Worm (Caenorhabditis elegans) whole organism, L1 larva: ENCODE data around the gene fbxa-61.

Experiments used
- C04F5.9 ChIP-seq: sonication (generic microtip); optimal IDR thresholded peaks from 2 replicates; lab custom pipeline; 2016; ENCODE audit warnings: missing genetic modification characterization, missing compliant biosample characterization
- C16A3.4 ChIP-seq: fragments of 150-350 bp; optimal IDR thresholded peaks from 2 replicates; lab custom pipeline; 2014; ENCODE audit warnings: missing biosample characterization, missing genetic modification characterization
- C34B4.2 ChIP-seq: sonication (generic microtip); optimal IDR thresholded peaks from 2 replicates; lab custom pipeline; 2017; ENCODE audit warnings: mild to moderate bottlenecking, missing genetic modification characterization, missing compliant biosample characterization
- F16B12.6 ChIP-seq: fragments of 150-350 bp; optimal IDR thresholded peaks from 2 replicates; lab custom pipeline; 2014; ENCODE audit warnings: missing biosample characterization, missing genetic modification characterization
- aha-1 ChIP-seq: fragments of 150-350 bp; optimal IDR thresholded peaks from 2 replicates; lab custom pipeline; 2014; ENCODE audit warnings: missing biosample characterization, missing genetic modification characterization
- alr-1 ChIP-seq: fragments of 200-800 bp; sonication (Bioruptor generic); optimal IDR thresholded peaks from 2 replicates; lab custom pipeline; 2018; ENCODE audit warnings: borderline replicate concordance, mild to moderate bottlenecking, missing genetic modification characterization, missing compliant biosample characterization
- aly-2 ChIP-seq: fragments of 150-350 bp; optimal IDR thresholded peaks from 2 replicates; lab custom pipeline; 2014; ENCODE audit warnings: missing biosample characterization, missing genetic modification characterization
- blmp-1 ChIP-seq: fragments of 150-350 bp; optimal IDR thresholded peaks from 2 replicates; lab custom pipeline; 2014; ENCODE audit warnings: missing biosample characterization, missing genetic modification characterization
- ceh-63 ChIP-seq: fragments of 200-800 bp; sonication (Bioruptor generic); optimal IDR thresholded peaks from 2 replicates; lab custom pipeline; 2018; ENCODE audit warnings: mild to moderate bottlenecking, missing genetic modification characterization, missing compliant biosample characterization
- ceh-88 ChIP-seq: fragments of 200-800 bp; sonication (Bioruptor generic); IDR thresholded peaks from 2 replicates; pipeline ENCODE4 v1.3.6; 2022; ENCODE audit warnings: missing genetic modification characterization, missing compliant biosample characterization
- ces-1 ChIP-seq: fragments of 150-350 bp; optimal IDR thresholded peaks from 2 replicates; lab custom pipeline; 2014; ENCODE audit warnings: missing biosample characterization, missing genetic modification reagents, missing genetic modification characterization
- dpl-1 ChIP-seq, 3 experiments: fragments of 150-350 bp in 2 of 3; sonication (generic microtip) in 1 of 3; optimal IDR thresholded peaks; 2 replicates each; lab custom pipeline; 2014 to 2017; ENCODE audit warnings: missing biosample characterization in 3 of 3, missing genetic modification characterization in 3 of 3, missing genetic modification reagents in 3 of 3
- dsc-1 ChIP-seq: sonication (generic microtip); optimal IDR thresholded peaks from 2 replicates; lab custom pipeline; 2016; ENCODE audit warnings: mild to moderate bottlenecking, missing genetic modification characterization, missing compliant biosample characterization
- efl-1 ChIP-seq, 4 experiments: fragments of 150-350 bp; optimal IDR thresholded peaks in 3 of 4; peaks in 1 of 4; 1 replicate in 1 of 4; 2 replicates in 3 of 4; lab custom pipeline; 2014; ENCODE audit warnings: missing biosample characterization in 2 of 4, missing genetic modification characterization in 2 of 4, missing genetic modification reagents in 2 of 4
- egl-13 ChIP-seq: sonication (generic microtip); optimal IDR thresholded peaks from 2 replicates; lab custom pipeline; 2016; ENCODE audit warnings: missing genotype, missing genetic modification reagents, missing genetic modification characterization, missing compliant biosample characterization
- fkh-8 ChIP-seq: sonication (generic microtip); optimal IDR thresholded peaks from 2 replicates; lab custom pipeline; 2016; ENCODE audit warnings: mild to moderate bottlenecking, missing genetic modification characterization, missing compliant biosample characterization
- grh-1 ChIP-seq: fragments of 200-800 bp; sonication (Bioruptor generic); IDR thresholded peaks from 2 replicates; pipeline ENCODE4 v1.3.6; 2022; ENCODE audit warnings: missing genetic modification reagents, missing genetic modification characterization, missing compliant biosample characterization
- hlh-4 ChIP-seq: sonication (generic microtip); optimal IDR thresholded peaks from 2 replicates; lab custom pipeline; 2016; ENCODE audit warnings: mild to moderate bottlenecking, missing genetic modification characterization, missing compliant biosample characterization
- irx-1 ChIP-seq: sonication (generic microtip); optimal IDR thresholded peaks from 2 replicates; lab custom pipeline; 2016; ENCODE audit warnings: missing genetic modification characterization, missing compliant biosample characterization
- isw-1 ChIP-seq: fragments of 200-800 bp; sonication (Bioruptor generic); IDR thresholded peaks from 2 replicates; pipeline ENCODE4 v1.3.6; 2022; ENCODE audit warnings: missing genetic modification characterization, missing compliant biosample characterization
- jun-1 ChIP-seq: fragments of 150-350 bp; optimal IDR thresholded peaks from 2 replicates; lab custom pipeline; 2014; ENCODE audit warnings: missing biosample characterization, missing genetic modification reagents, missing genetic modification characterization
- lin-14 ChIP-seq: fragments of 200-800 bp; sonication (Bioruptor generic); optimal IDR thresholded peaks from 2 replicates; lab custom pipeline; 2018; ENCODE audit warnings: mild to moderate bottlenecking, missing genetic modification characterization, moderate library complexity, missing compliant biosample characterization
- lin-15B ChIP-seq: fragments of 150-350 bp; sonication (generic microtip); optimal IDR thresholded peaks from 3 replicates; lab custom pipeline; 2014; ENCODE audit warnings: missing biosample characterization, missing genetic modification characterization
- lir-3 ChIP-seq: sonication (generic microtip); optimal IDR thresholded peaks from 2 replicates; lab custom pipeline; 2016; ENCODE audit warnings: mild to moderate bottlenecking, missing genetic modification characterization, moderate library complexity, missing compliant biosample characterization; ENCODE audit not compliant: poor library complexity
- mab-9 ChIP-seq: fragments of 200-800 bp; sonication (Bioruptor generic); IDR thresholded peaks from 2 replicates; pipeline ENCODE4 v1.3.6; 2022; ENCODE audit warnings: missing genetic modification reagents, missing genetic modification characterization, missing compliant biosample characterization
- mdl-1 ChIP-seq, 2 experiments: fragments of 150-350 bp; optimal IDR thresholded peaks; 2 replicates each; lab custom pipeline; 2014 to 2017; ENCODE audit warnings: missing biosample characterization in 2 of 2, missing genetic modification characterization in 2 of 2, inconsistent platforms in 1 of 2
- mef-2 ChIP-seq: fragments of 150-350 bp; optimal IDR thresholded peaks from 2 replicates; lab custom pipeline; 2014; ENCODE audit warnings: missing biosample characterization, missing genetic modification characterization
- mep-1 ChIP-seq: fragments of 150-350 bp; optimal IDR thresholded peaks from 2 replicates; lab custom pipeline; 2014; ENCODE audit warnings: missing biosample characterization, missing genetic modification characterization
- nhr-11 ChIP-seq: fragments of 150-350 bp; optimal IDR thresholded peaks from 2 replicates; lab custom pipeline; 2014; ENCODE audit warnings: missing biosample characterization, missing genetic modification characterization
- nhr-19 ChIP-seq: fragments of 200-800 bp; sonication (Bioruptor generic); conservative IDR thresholded peaks from 2 replicates; pipeline ENCODE4 v1.3.6; 2022; ENCODE audit warnings: missing genetic modification characterization, missing compliant biosample characterization
- nhr-20 ChIP-seq: sonication (generic microtip); optimal IDR thresholded peaks from 2 replicates; lab custom pipeline; 2016; ENCODE audit warnings: mild to moderate bottlenecking, missing genetic modification characterization, missing compliant biosample characterization
- nhr-237 ChIP-seq: fragments of 150-350 bp; optimal IDR thresholded peaks from 2 replicates; lab custom pipeline; 2014; ENCODE audit warnings: missing biosample characterization, missing genetic modification characterization
- nhr-28 ChIP-seq: fragments of 150-350 bp; optimal IDR thresholded peaks from 2 replicates; lab custom pipeline; 2014; ENCODE audit warnings: missing biosample characterization, missing genetic modification characterization
- nhr-71 ChIP-seq: sonication (generic microtip); optimal IDR thresholded peaks from 2 replicates; lab custom pipeline; 2016; ENCODE audit warnings: mild to moderate bottlenecking, missing genetic modification characterization, moderate library complexity, missing compliant biosample characterization
- nhr-77 ChIP-seq: fragments of 150-350 bp; optimal IDR thresholded peaks from 2 replicates; lab custom pipeline; 2014; ENCODE audit warnings: missing biosample characterization, missing genetic modification characterization
- nhr-84 ChIP-seq: sonication (generic microtip); optimal IDR thresholded peaks from 2 replicates; lab custom pipeline; 2017; ENCODE audit warnings: missing biosample characterization, missing genetic modification characterization
- nhr-85 ChIP-seq: sonication (generic microtip); peaks from one replicate; lab custom pipeline; 2016; ENCODE audit warnings: missing genetic modification characterization, inconsistent platforms, missing compliant biosample characterization
- pqm-1 ChIP-seq: sonication (generic microtip); optimal IDR thresholded peaks from 3 replicates; lab custom pipeline; 2017; ENCODE audit warnings: missing biosample characterization, missing genetic modification characterization
- skn-1 ChIP-seq: fragments of 150-350 bp; optimal IDR thresholded peaks from 2 replicates; lab custom pipeline; 2014; ENCODE audit warnings: missing biosample characterization, missing genetic modification characterization
- snpc-4 ChIP-seq: fragments of 150-350 bp; optimal IDR thresholded peaks from 2 replicates; lab custom pipeline; 2014; ENCODE audit warnings: missing biosample characterization, missing genetic modification characterization
- snu-23 ChIP-seq: sonication (generic microtip); optimal IDR thresholded peaks from 2 replicates; lab custom pipeline; 2016; ENCODE audit warnings: missing genetic modification characterization, missing compliant biosample characterization
- sox-4 ChIP-seq: sonication (generic microtip); optimal IDR thresholded peaks from 2 replicates; lab custom pipeline; 2016; ENCODE audit warnings: missing genetic modification characterization, missing compliant biosample characterization
- sptf-1 ChIP-seq: fragments of 150-350 bp; optimal IDR thresholded peaks from 2 replicates; lab custom pipeline; 2014; ENCODE audit warnings: missing biosample characterization, missing genetic modification characterization
- sup-37 ChIP-seq: fragments of 200-800 bp; sonication (Bioruptor generic); optimal IDR thresholded peaks from 2 replicates; lab custom pipeline; 2018; ENCODE audit warnings: mild to moderate bottlenecking, missing genetic modification characterization, missing compliant biosample characterization
- swsn-7 ChIP-seq: sonication (generic microtip); optimal IDR thresholded peaks from 2 replicates; lab custom pipeline; 2016; ENCODE audit warnings: missing genetic modification characterization, missing compliant biosample characterization
- tlp-1 ChIP-seq: fragments of 150-350 bp; optimal IDR thresholded peaks from 2 replicates; lab custom pipeline; 2014; ENCODE audit warnings: missing biosample characterization, missing genetic modification characterization
- unc-130 ChIP-seq: fragments of 150-350 bp; optimal IDR thresholded peaks from 2 replicates; lab custom pipeline; 2017; ENCODE audit warnings: missing biosample characterization, missing genetic modification characterization, inconsistent platforms
- unc-62 ChIP-seq: fragments of 150-350 bp; optimal IDR thresholded peaks from 2 replicates; lab custom pipeline; 2014; ENCODE audit warnings: missing biosample characterization, missing genetic modification reagents, missing genetic modification characterization
- unc-86 ChIP-seq: sonication (generic microtip); optimal IDR thresholded peaks from 2 replicates; lab custom pipeline; 2016; ENCODE audit warnings: missing genetic modification characterization, missing compliant biosample characterization
- vab-15 ChIP-seq: sonication (generic microtip); optimal IDR thresholded peaks from 2 replicates; lab custom pipeline; 2017; ENCODE audit warnings: missing genotype, mild to moderate bottlenecking, missing genetic modification characterization, missing compliant biosample characterization
- xbp-1 ChIP-seq: sonication (generic microtip); optimal IDR thresholded peaks from 2 replicates; lab custom pipeline; 2016; ENCODE audit warnings: missing genetic modification characterization, missing compliant biosample characterization
- zag-1 ChIP-seq: fragments of 150-350 bp; optimal IDR thresholded peaks from 2 replicates; lab custom pipeline; 2014; ENCODE audit warnings: missing biosample characterization, missing genetic modification characterization
- ztf-4 ChIP-seq: fragments of 150-350 bp; optimal IDR thresholded peaks from 2 replicates; lab custom pipeline; 2014; ENCODE audit warnings: missing biosample characterization, missing genetic modification characterization

fbxa-61 gene

DNA sequence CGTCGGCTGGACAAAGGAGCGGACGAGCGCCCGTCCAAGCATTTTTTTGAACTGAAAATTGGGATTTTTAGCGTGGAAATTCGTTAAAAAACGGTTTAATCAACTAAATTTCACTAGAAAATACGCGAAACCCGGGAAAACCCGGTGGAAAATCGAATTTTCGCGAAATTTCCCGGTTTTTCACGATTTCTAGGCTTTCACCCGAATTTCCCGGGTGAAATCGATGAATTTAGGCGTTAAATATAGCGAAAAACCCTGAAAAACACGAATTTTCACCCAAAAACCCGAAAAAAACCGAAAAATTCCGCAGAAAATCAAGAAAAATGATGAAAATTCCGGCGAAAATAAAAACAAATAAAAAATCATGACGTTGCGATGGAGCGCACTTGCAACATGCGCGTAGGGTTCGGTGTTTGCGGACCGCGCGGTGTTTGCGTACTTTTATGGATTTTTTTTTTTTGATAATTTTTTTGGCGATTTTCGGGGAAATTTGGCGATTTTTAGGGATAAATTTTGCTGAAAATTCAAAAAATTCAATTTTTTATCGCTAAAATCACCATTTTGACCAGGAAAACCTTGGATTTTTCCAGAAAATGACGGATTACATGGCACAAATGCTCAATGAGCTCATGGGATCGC is 36.8 kb upstream of the fbxa-61 start, which contains the start of the genes mrpl-45 and Y119D3B.12 (continued):
- TF ChIP-seq blmp-1 (tag; lab: Kevin White, UChicago) (peak; percentile 38), hlh-4 (tag; lab: Kevin White, UChicago) (no peak), snpc-4 (tag; lab: Kevin White, UChicago) (peak; percentile 50), ceh-88 (GFP tag; lab: Robert Waterston, UW) (0 out of 2 replicates have a peak, but pooled peaks have one; percentile 22), mep-1 (peak; percentile 91), nhr-77 (peak; percentile 53), fkh-8 (tag; lab: Kevin White, UChicago) (peak; percentile 46), nhr-84 (tag; lab: Kevin White, UChicago) (no peak), nhr-28 (tag; lab: Kevin White, UChicago) (no peak), ces-1 (GFP tag; lab: Kevin White, UChicago) (no peak), lin-14 (GFP tag; lab: Kevin White, UChicago) (no peak), jun-1 (no peak), unc-62 (GFP tag; lab: Kevin White, UChicago) (no peak), sox-4 (tag; lab: Kevin White, UChicago) (peak; percentile 54), unc-86 (tag; lab: Kevin White, UChicago) (peak; percentile 78), nhr-71 (tag; lab: Kevin White, UChicago) (no peak), snu-23 (GFP tag; lab: Kevin White, UChicago) (peak; percentile 90), mdl-1 (tag; optimal IDR thresholded peaks at IDR 0.05; lab: Kevin White, UChicago) (peak in 1 of 2 experiments; percentile 68), C04F5.9 (tag; lab: Kevin White, UChicago) (peak; percentile 35), dpl-1 (GFP tag; optimal IDR thresholded peaks at IDR 0.05; lab: Kevin White, UChicago) (peak; percentile 78 to 85 (median 85)), nhr-237 (peak; percentile 11), ztf-4 (no peak), aly-2 (peak; percentile 61), sup-37 (GFP tag; lab: Kevin White, UChicago) (peak; percentile 50), nhr-11 (peak; percentile 36), aha-1 (peak; percentile 41), isw-1 (GFP tag; lab: Robert Waterston, UW) (peak; percentile 75), alr-1 (tag; lab: Kevin White, UChicago) (no peak), C16A3.4 (tag; lab: Kevin White, UChicago) (peak; percentile 72), nhr-19 (peak; percentile 77), lin-15B (tag; lab: Kevin White, UChicago) (peak; percentile 92), xbp-1 (peak; percentile 85), skn-1 (peak; percentile 97), efl-1 (optimal IDR thresholded peaks at IDR 0.05; lab: Kevin White, UChicago) (peak; percentile 86), efl-1 (GFP tag; optimal IDR thresholded peaks at IDR 0.05 in 1 of 2; lab: Kevin White, UChicago) (peak; percentile 85 to 98), C34B4.2 (no peak), nhr-20 (no peak), dsc-1 (tag; lab: Kevin White, UChicago) (no peak), grh-1 (GFP tag; lab: Robert Waterston, UW) (peak; percentile 67), pqm-1 (no peak), mef-2 (tag; lab: Kevin White, UChicago) (no peak), nhr-85 (tag; lab: Kevin White, UChicago) (peak; percentile 81), zag-1 (tag; lab: Kevin White, UChicago) (no peak), ceh-63 (GFP tag; lab: Kevin White, UChicago) (no peak), swsn-7 (peak; percentile 81), lir-3 (no peak), sptf-1 (no peak), F16B12.6 (tag; lab: Kevin White, UChicago) (peak; percentile 97), unc-130 (tag; lab: Kevin White, UChicago) (peak; percentile 53), tlp-1 (tag; lab: Kevin White, UChicago) (no peak), irx-1 (tag; lab: Kevin White, UChicago) (peak; percentile 82), egl-13 (tag; lab: Kevin White, UChicago) (no peak), vab-15 (tag; lab: Kevin White, UChicago) (no peak), mab-9 (GFP tag; lab: Robert Waterston, UW) (0 out of 2 replicates have a peak, but pooled peaks have one; percentile 52)
